Worm (Caenorhabditis elegans) whole organism, L1 larva: Measurements from ENCODE around the gene henn-1.

Source experiments
- C04F5.9 ChIP-seq: sonication (generic microtip); optimal IDR thresholded peaks from 2 replicates; lab custom pipeline; 2016; ENCODE audit warnings: missing genetic modification characterization, missing compliant biosample characterization
- C16A3.4 ChIP-seq: fragments of 150-350 bp; optimal IDR thresholded peaks from 2 replicates; lab custom pipeline; 2014; ENCODE audit warnings: missing biosample characterization, missing genetic modification characterization
- aha-1 ChIP-seq: fragments of 150-350 bp; optimal IDR thresholded peaks from 2 replicates; lab custom pipeline; 2014; ENCODE audit warnings: missing biosample characterization, missing genetic modification characterization
- alr-1 ChIP-seq: fragments of 200-800 bp; sonication (Bioruptor generic); optimal IDR thresholded peaks from 2 replicates; lab custom pipeline; 2018; ENCODE audit warnings: borderline replicate concordance, mild to moderate bottlenecking, missing genetic modification characterization, missing compliant biosample characterization
- aly-2 ChIP-seq: fragments of 150-350 bp; optimal IDR thresholded peaks from 2 replicates; lab custom pipeline; 2014; ENCODE audit warnings: missing biosample characterization, missing genetic modification characterization
- blmp-1 ChIP-seq: fragments of 150-350 bp; optimal IDR thresholded peaks from 2 replicates; lab custom pipeline; 2014; ENCODE audit warnings: missing biosample characterization, missing genetic modification characterization
- ceh-88 ChIP-seq: fragments of 200-800 bp; sonication (Bioruptor generic); IDR thresholded peaks from 2 replicates; pipeline ENCODE4 v1.3.6; 2022; ENCODE audit warnings: missing genetic modification characterization, missing compliant biosample characterization
- ces-1 ChIP-seq: fragments of 150-350 bp; optimal IDR thresholded peaks from 2 replicates; lab custom pipeline; 2014; ENCODE audit warnings: missing biosample characterization, missing genetic modification reagents, missing genetic modification characterization
- dpl-1 ChIP-seq, 3 experiments: fragments of 150-350 bp in 2 of 3; sonication (generic microtip) in 1 of 3; optimal IDR thresholded peaks; 2 replicates each; lab custom pipeline; 2014 to 2017; ENCODE audit warnings: missing biosample characterization in 3 of 3, missing genetic modification characterization in 3 of 3, missing genetic modification reagents in 3 of 3
- dsc-1 ChIP-seq: sonication (generic microtip); optimal IDR thresholded peaks from 2 replicates; lab custom pipeline; 2016; ENCODE audit warnings: mild to moderate bottlenecking, missing genetic modification characterization, missing compliant biosample characterization
- efl-1 ChIP-seq, 4 experiments: fragments of 150-350 bp; optimal IDR thresholded peaks in 3 of 4; peaks in 1 of 4; 1 replicate in 1 of 4; 2 replicates in 3 of 4; lab custom pipeline; 2014; ENCODE audit warnings: missing biosample characterization in 2 of 4, missing genetic modification characterization in 2 of 4, missing genetic modification reagents in 2 of 4
- egl-13 ChIP-seq: sonication (generic microtip); optimal IDR thresholded peaks from 2 replicates; lab custom pipeline; 2016; ENCODE audit warnings: missing genotype, missing genetic modification reagents, missing genetic modification characterization, missing compliant biosample characterization
- egl-27 ChIP-seq, 2 experiments: fragments of 150-350 bp in 1 of 2; sonication (generic microtip); optimal IDR thresholded peaks; 3 replicates each; lab custom pipeline; 2017 to 2018; ENCODE audit warnings: missing biosample characterization in 2 of 2, missing genetic modification characterization in 2 of 2, missing genetic modification reagents in 2 of 2
- elt-3 ChIP-seq, 6 experiments: fragments of 150-350 bp in 1 of 6; sonication (generic microtip); optimal IDR thresholded peaks; 2 replicates each; lab custom pipeline; 2017 to 2018; ENCODE audit warnings: missing biosample characterization in 6 of 6, missing genetic modification characterization in 6 of 6, inconsistent platforms in 1 of 6
- fkh-10 ChIP-seq: sonication (generic microtip); optimal IDR thresholded peaks from 2 replicates; lab custom pipeline; 2017; ENCODE audit warnings: missing biosample characterization, missing genetic modification reagents, missing genetic modification characterization
- fkh-4 ChIP-seq: sonication (generic microtip); optimal IDR thresholded peaks from 2 replicates; lab custom pipeline; 2016; ENCODE audit warnings: missing compliant biosample characterization, missing genetic modification characterization, borderline replicate concordance
- fos-1 ChIP-seq: fragments of 150-350 bp; optimal IDR thresholded peaks from 2 replicates; lab custom pipeline; 2014; ENCODE audit warnings: missing biosample characterization, missing genetic modification characterization
- grh-1 ChIP-seq: fragments of 200-800 bp; sonication (Bioruptor generic); IDR thresholded peaks from 2 replicates; pipeline ENCODE4 v1.3.6; 2022; ENCODE audit warnings: missing genetic modification reagents, missing genetic modification characterization, missing compliant biosample characterization
- hlh-17 ChIP-seq: fragments of 200-800 bp; sonication (Bioruptor generic); optimal IDR thresholded peaks from 2 replicates; lab custom pipeline; 2018; ENCODE audit warnings: missing genetic modification characterization, mild to moderate bottlenecking, missing compliant biosample characterization, moderate library complexity, borderline replicate concordance
- hlh-4 ChIP-seq: sonication (generic microtip); optimal IDR thresholded peaks from 2 replicates; lab custom pipeline; 2016; ENCODE audit warnings: mild to moderate bottlenecking, missing genetic modification characterization, missing compliant biosample characterization
- jun-1 ChIP-seq: fragments of 150-350 bp; optimal IDR thresholded peaks from 2 replicates; lab custom pipeline; 2014; ENCODE audit warnings: missing biosample characterization, missing genetic modification reagents, missing genetic modification characterization
- lin-14 ChIP-seq: fragments of 200-800 bp; sonication (Bioruptor generic); optimal IDR thresholded peaks from 2 replicates; lab custom pipeline; 2018; ENCODE audit warnings: mild to moderate bottlenecking, missing genetic modification characterization, moderate library complexity, missing compliant biosample characterization
- lin-35 ChIP-seq, 2 experiments: fragments of 150-350 bp; optimal IDR thresholded peaks; 2 replicates each; lab custom pipeline; 2014; ENCODE audit warnings: missing biosample characterization in 2 of 2, missing genetic modification characterization in 2 of 2, missing genetic modification reagents in 2 of 2
- lir-3 ChIP-seq: sonication (generic microtip); optimal IDR thresholded peaks from 2 replicates; lab custom pipeline; 2016; ENCODE audit warnings: mild to moderate bottlenecking, missing genetic modification characterization, moderate library complexity, missing compliant biosample characterization; ENCODE audit not compliant: poor library complexity
- lsy-2 ChIP-seq, 2 experiments: fragments of 150-350 bp; optimal IDR thresholded peaks; 2 replicates each; lab custom pipeline; 2014; ENCODE audit warnings: missing biosample characterization in 2 of 2, missing genetic modification characterization in 2 of 2
- mef-2 ChIP-seq: fragments of 150-350 bp; optimal IDR thresholded peaks from 2 replicates; lab custom pipeline; 2014; ENCODE audit warnings: missing biosample characterization, missing genetic modification characterization
- nhr-11 ChIP-seq: fragments of 150-350 bp; optimal IDR thresholded peaks from 2 replicates; lab custom pipeline; 2014; ENCODE audit warnings: missing biosample characterization, missing genetic modification characterization
- nhr-19 ChIP-seq: fragments of 200-800 bp; sonication (Bioruptor generic); conservative IDR thresholded peaks from 2 replicates; pipeline ENCODE4 v1.3.6; 2022; ENCODE audit warnings: missing genetic modification characterization, missing compliant biosample characterization
- nhr-28 ChIP-seq: fragments of 150-350 bp; optimal IDR thresholded peaks from 2 replicates; lab custom pipeline; 2014; ENCODE audit warnings: missing biosample characterization, missing genetic modification characterization
- nhr-47 ChIP-seq: sonication (generic microtip); optimal IDR thresholded peaks from 2 replicates; lab custom pipeline; 2016; ENCODE audit warnings: mild to moderate bottlenecking, missing genetic modification characterization, moderate library complexity, missing compliant biosample characterization
- nhr-76 ChIP-seq: sonication (generic microtip); optimal IDR thresholded peaks from 2 replicates; lab custom pipeline; 2017; ENCODE audit warnings: missing biosample characterization, missing genetic modification characterization
- nhr-90 ChIP-seq: sonication (generic microtip); optimal IDR thresholded peaks from 2 replicates; lab custom pipeline; 2016; ENCODE audit warnings: mild to moderate bottlenecking, missing genetic modification characterization, missing compliant biosample characterization; ENCODE audit not compliant: poor library complexity
- pag-3 ChIP-seq: sonication (generic microtip); optimal IDR thresholded peaks from 2 replicates; lab custom pipeline; 2017; ENCODE audit warnings: missing genetic modification characterization, mild to moderate bottlenecking, missing compliant biosample characterization, antibody characterized with exemption, borderline replicate concordance; ENCODE audit not compliant: insufficient read depth
- pax-3 ChIP-seq: fragments of 200-800 bp; sonication (Bioruptor generic); optimal IDR thresholded peaks from 2 replicates; lab custom pipeline; 2018; ENCODE audit warnings: mild to moderate bottlenecking, missing genetic modification characterization, moderate library complexity, missing compliant biosample characterization
- rnt-1 ChIP-seq: sonication (generic microtip); optimal IDR thresholded peaks from 2 replicates; lab custom pipeline; 2016; ENCODE audit warnings: mild to moderate bottlenecking, missing genetic modification characterization, moderate library complexity, missing compliant biosample characterization
- skn-1 ChIP-seq: fragments of 150-350 bp; optimal IDR thresholded peaks from 2 replicates; lab custom pipeline; 2014; ENCODE audit warnings: missing biosample characterization, missing genetic modification characterization
- snpc-4 ChIP-seq: fragments of 150-350 bp; optimal IDR thresholded peaks from 2 replicates; lab custom pipeline; 2014; ENCODE audit warnings: missing biosample characterization, missing genetic modification characterization
- sox-4 ChIP-seq: sonication (generic microtip); optimal IDR thresholded peaks from 2 replicates; lab custom pipeline; 2016; ENCODE audit warnings: missing genetic modification characterization, missing compliant biosample characterization
- sptf-1 ChIP-seq: fragments of 150-350 bp; optimal IDR thresholded peaks from 2 replicates; lab custom pipeline; 2014; ENCODE audit warnings: missing biosample characterization, missing genetic modification characterization
- swsn-7 ChIP-seq: sonication (generic microtip); optimal IDR thresholded peaks from 2 replicates; lab custom pipeline; 2016; ENCODE audit warnings: missing genetic modification characterization, missing compliant biosample characterization
- tbx-2 ChIP-seq: sonication (generic microtip); optimal IDR thresholded peaks from 2 replicates; lab custom pipeline; 2016; ENCODE audit warnings: missing genetic modification characterization, missing compliant biosample characterization
- unc-30 ChIP-seq: sonication (generic microtip); optimal IDR thresholded peaks from 2 replicates; lab custom pipeline; 2017; ENCODE audit warnings: missing biosample characterization, missing genetic modification characterization
- unc-62 ChIP-seq: fragments of 150-350 bp; optimal IDR thresholded peaks from 2 replicates; lab custom pipeline; 2014; ENCODE audit warnings: missing biosample characterization, missing genetic modification reagents, missing genetic modification characterization
- unc-86 ChIP-seq: sonication (generic microtip); optimal IDR thresholded peaks from 2 replicates; lab custom pipeline; 2016; ENCODE audit warnings: missing genetic modification characterization, missing compliant biosample characterization
- unc-98 ChIP-seq: fragments of 200-800 bp; sonication (Bioruptor generic); IDR thresholded peaks from 2 replicates; pipeline ENCODE4 v1.3.6; 2022; ENCODE audit warnings: missing genetic modification characterization, missing compliant biosample characterization
- vab-15 ChIP-seq: sonication (generic microtip); optimal IDR thresholded peaks from 2 replicates; lab custom pipeline; 2017; ENCODE audit warnings: missing genotype, mild to moderate bottlenecking, missing genetic modification characterization, missing compliant biosample characterization
- zip-4 ChIP-seq: fragments of 200-800 bp; sonication (Bioruptor generic); optimal IDR thresholded peaks from 2 replicates; lab custom pipeline; 2018; ENCODE audit warnings: mild to moderate bottlenecking, missing genetic modification characterization, moderate library complexity, missing compliant biosample characterization
- ztf-11 ChIP-seq, 2 experiments: sonication (generic microtip); optimal IDR thresholded peaks; 2 replicates each; lab custom pipeline; 2016 to 2017; ENCODE audit warnings: missing genetic modification characterization in 2 of 2, missing biosample characterization in 1 of 2, missing compliant biosample characterization in 1 of 2

The henn-1 gene

ce11 chrIII:8216224-8216623, 16.2 kb upstream of the henn-1 start, which contains the start of gene unc-86:
unc-86 (minus strand) TSS chrIII:8216336.
- TF ChIP-seq skn-1 (tag; lab: Kevin White, UChicago) (no peak), nhr-76 (no peak), nhr-11 (tag; lab: Kevin White, UChicago) (no peak), swsn-7 (no peak), C04F5.9 (tag; lab: Kevin White, UChicago) (no peak), grh-1 (GFP tag; lab: Robert Waterston, UW) (no peak), lir-3 (tag; lab: Kevin White, UChicago) (no peak), lsy-2 (tag; optimal IDR thresholded peaks at IDR 0.05; lab: Kevin White, UChicago) (peak in 1 of 2 experiments; percentile 31), ces-1 (GFP tag; lab: Kevin White, UChicago) (no peak), elt-3 (tag; optimal IDR thresholded peaks at IDR 0.05; lab: Kevin White, UChicago) (no peak), fos-1 (no peak), sox-4 (tag; lab: Kevin White, UChicago) (no peak), hlh-17 (GFP tag; lab: Kevin White, UChicago) (no peak), efl-1 (optimal IDR thresholded peaks at IDR 0.05; lab: Kevin White, UChicago) (no peak), efl-1 (GFP tag; optimal IDR thresholded peaks at IDR 0.05 in 1 of 2; lab: Kevin White, UChicago) (no peak), nhr-28 (tag; lab: Kevin White, UChicago) (no peak), unc-86 (tag; lab: Kevin White, UChicago) (peak; percentile 86), fkh-10 (GFP tag; lab: Kevin White, UChicago) (no peak), lin-14 (GFP tag; lab: Kevin White, UChicago) (peak; percentile 4), fkh-4 (tag; lab: Kevin White, UChicago) (no peak), jun-1 (no peak), alr-1 (no peak), pag-3 (no peak), nhr-47 (tag; lab: Kevin White, UChicago) (no peak), egl-13 (no peak)

ce11 chrIII:8217919-8218318, 14.5 kb upstream of the henn-1 start, which contains the start of gene C30A5.16:
C30A5.16 (plus strand) TSS chrIII:8218219.
- TF ChIP-seq lin-35 (GFP tag; optimal IDR thresholded peaks at IDR 0.05; lab: Kevin White, UChicago) (no peak), unc-62 (GFP tag; lab: Kevin White, UChicago) (no peak), dsc-1 (peak; percentile 11), aly-2 (tag; lab: Kevin White, UChicago) (no peak), mef-2 (tag; lab: Kevin White, UChicago) (no peak), swsn-7 (no peak), nhr-47 (tag; lab: Kevin White, UChicago) (no peak), efl-1 (optimal IDR thresholded peaks at IDR 0.05; lab: Kevin White, UChicago) (no peak), efl-1 (GFP tag; optimal IDR thresholded peaks at IDR 0.05 in 1 of 2; lab: Kevin White, UChicago) (peak in 1 of 2 experiments; percentile 34)

- no peak for TF ChIP-seq vab-15 (tag; lab: Kevin White, UChicago)
- no peak for TF ChIP-seq fos-1
- TF ChIP-seq zip-4 (GFP tag; lab: Kevin White, UChicago), result no peak
- TF ChIP-seq aha-1 (tag; lab: Kevin White, UChicago), result no peak
- TF ChIP-seq nhr-19 (GFP tag; lab: Robert Waterston, UW), result no peak
- no peak for TF ChIP-seq snpc-4 (tag; lab: Kevin White, UChicago)
- no peak for TF ChIP-seq egl-27 (tag; optimal IDR thresholded peaks at IDR 0.05; lab: Kevin White, UChicago)
- peak; percentile 6 for TF ChIP-seq tbx-2
- TF ChIP-seq lin-35 (GFP tag; optimal IDR thresholded peaks at IDR 0.05; lab: Kevin White, UChicago), result no peak
- TF ChIP-seq sptf-1 (tag; lab: Kevin White, UChicago), result no peak
- TF ChIP-seq ztf-11 (tag; optimal IDR thresholded peaks at IDR 0.05; lab: Kevin White, UChicago), result peak in 1 of 2 experiments; percentile 57
- no peak for TF ChIP-seq pax-3 (tag; lab: Kevin White, UChicago)
- TF ChIP-seq C16A3.4 (tag; lab: Kevin White, UChicago), result no peak
- TF ChIP-seq hlh-4 (tag; lab: Kevin White, UChicago), result no peak
- TF ChIP-seq nhr-11 (tag; lab: Kevin White, UChicago), result no peak
- TF ChIP-seq dpl-1 (GFP tag; optimal IDR thresholded peaks at IDR 0.05; lab: Kevin White, UChicago), result no peak
- no peak for TF ChIP-seq nhr-90
- TF ChIP-seq rnt-1 (tag; lab: Kevin White, UChicago), result no peak
- no peak for TF ChIP-seq blmp-1 (tag; lab: Kevin White, UChicago)
- no peak for TF ChIP-seq unc-98 (GFP tag; lab: Robert Waterston, UW)
- TF ChIP-seq unc-30 (tag; lab: Kevin White, UChicago), result no peak
- peak; percentile 79 for TF ChIP-seq unc-86 (tag; lab: Kevin White, UChicago)
- TF ChIP-seq ceh-88 (GFP tag; lab: Robert Waterston, UW), result no peak
- no peak for TF ChIP-seq aly-2 (tag; lab: Kevin White, UChicago)
Observed at ce11 chrIII:8220081-8220480, 12.4 kb upstream of the henn-1 start.
